Worm (Caenorhabditis elegans) whole organism, late embryonic: Measurements from ENCODE around the gene C29A12.6.

ENCODE experiments used
- C38D4.7 ChIP-seq: fragments of 200-800 bp; sonication (Bioruptor generic); optimal IDR thresholded peaks from 2 replicates; lab custom pipeline; 2018; ENCODE audit warnings: mild to moderate bottlenecking, missing genetic modification characterization, moderate library complexity, missing compliant biosample characterization
- F13H6.1 ChIP-seq: sonication (generic microtip); optimal IDR thresholded peaks from 2 replicates; lab custom pipeline; 2016; ENCODE audit warnings: missing genetic modification characterization, missing compliant biosample characterization
- K02D7.2 ChIP-seq: sonication (generic microtip); optimal IDR thresholded peaks from 2 replicates; lab custom pipeline; 2017; ENCODE audit warnings: mild to moderate bottlenecking, missing genetic modification characterization, missing compliant biosample characterization
- T23F11.4 ChIP-seq: fragments of 200-800 bp; sonication (Bioruptor generic); optimal IDR thresholded peaks from 2 replicates; lab custom pipeline; 2018; ENCODE audit warnings: mild to moderate bottlenecking, missing genetic modification characterization, missing compliant biosample characterization
- Y22D7AL.16 ChIP-seq: sonication (generic microtip); optimal IDR thresholded peaks from 2 replicates; lab custom pipeline; 2016; ENCODE audit warnings: missing genetic modification characterization, missing compliant biosample characterization
- ahr-1 ChIP-seq: sonication (generic microtip); optimal IDR thresholded peaks from 2 replicates; lab custom pipeline; 2016; ENCODE audit warnings: missing genetic modification characterization, missing compliant biosample characterization
- ama-1 ChIP-seq: fragments of 150-350 bp; optimal IDR thresholded peaks from 2 replicates; lab custom pipeline; 2014
- ceh-14 ChIP-seq: sonication (generic microtip); optimal IDR thresholded peaks from 2 replicates; lab custom pipeline; 2016; ENCODE audit warnings: missing genotype, missing genetic modification characterization, missing compliant biosample characterization
- ceh-18 ChIP-seq: sonication (generic microtip); optimal IDR thresholded peaks from 2 replicates; lab custom pipeline; 2016; ENCODE audit warnings: missing genetic modification characterization, missing compliant biosample characterization
- ceh-22 ChIP-seq: sonication (generic microtip); optimal IDR thresholded peaks from 2 replicates; lab custom pipeline; 2017; ENCODE audit warnings: missing biosample characterization, missing genetic modification characterization
- ceh-24 ChIP-seq: sonication (generic microtip); optimal IDR thresholded peaks from 2 replicates; lab custom pipeline; 2016; ENCODE audit warnings: mild to moderate bottlenecking, missing genetic modification characterization, missing compliant biosample characterization
- ceh-30 ChIP-seq: fragments of 150-350 bp; optimal IDR thresholded peaks from 2 replicates; lab custom pipeline; 2014; ENCODE audit warnings: missing biosample characterization, missing genetic modification characterization
- ceh-34 ChIP-seq: sonication (generic microtip); optimal IDR thresholded peaks from 2 replicates; lab custom pipeline; 2016; ENCODE audit warnings: mild to moderate bottlenecking, missing genetic modification characterization, missing compliant biosample characterization
- ceh-45 ChIP-seq: fragments of 200-800 bp; sonication (Bioruptor generic); IDR thresholded peaks from 2 replicates; pipeline ENCODE4 v1.3.6; 2022; ENCODE audit warnings: missing genetic modification reagents, missing genetic modification characterization, missing compliant biosample characterization
- ceh-9 ChIP-seq: sonication (generic microtip); optimal IDR thresholded peaks from 2 replicates; lab custom pipeline; 2016; ENCODE audit warnings: mild to moderate bottlenecking, missing genetic modification characterization, inconsistent platforms, missing compliant biosample characterization
- che-1 ChIP-seq: sonication (generic microtip); optimal IDR thresholded peaks from 2 replicates; lab custom pipeline; 2016; ENCODE audit warnings: mild to moderate bottlenecking, missing genetic modification characterization, missing compliant biosample characterization
- dmd-4 ChIP-seq: sonication (generic microtip); optimal IDR thresholded peaks from 2 replicates; lab custom pipeline; 2016; ENCODE audit warnings: borderline replicate concordance, missing genetic modification characterization, missing compliant biosample characterization
- elt-2 ChIP-seq: sonication (generic microtip); optimal IDR thresholded peaks from 2 replicates; lab custom pipeline; 2016; ENCODE audit warnings: missing genetic modification reagents, missing genetic modification characterization, missing compliant biosample characterization
- ets-4 ChIP-seq: sonication (generic microtip); optimal IDR thresholded peaks from 2 replicates; lab custom pipeline; 2016; ENCODE audit warnings: missing genetic modification characterization, missing compliant biosample characterization
- eyg-1 ChIP-seq: sonication (generic microtip); optimal IDR thresholded peaks from 2 replicates; lab custom pipeline; 2016; ENCODE audit warnings: missing genotype, missing genetic modification characterization, missing compliant biosample characterization
- fkh-6 ChIP-seq: sonication (generic microtip); optimal IDR thresholded peaks from 2 replicates; lab custom pipeline; 2016; ENCODE audit warnings: missing genetic modification characterization, missing compliant biosample characterization
- gmeb-2 ChIP-seq: sonication (generic microtip); optimal IDR thresholded peaks from 2 replicates; lab custom pipeline; 2016; ENCODE audit warnings: missing genetic modification characterization, inconsistent platforms, missing compliant biosample characterization
- hlh-13 ChIP-seq: fragments of 200-800 bp; sonication (Bioruptor generic); optimal IDR thresholded peaks from 2 replicates; lab custom pipeline; 2018; ENCODE audit warnings: mild to moderate bottlenecking, missing genetic modification characterization, missing compliant biosample characterization
- hlh-30 ChIP-seq: sonication (generic microtip); optimal IDR thresholded peaks from 2 replicates; lab custom pipeline; 2017; ENCODE audit warnings: antibody characterized with exemption, missing genetic modification characterization, missing compliant biosample characterization; ENCODE audit not compliant: insufficient read depth
- hlh-6 ChIP-seq: sonication (generic microtip); optimal IDR thresholded peaks from 2 replicates; lab custom pipeline; 2016; ENCODE audit warnings: missing genotype, missing genetic modification characterization, missing compliant biosample characterization
- lim-6 ChIP-seq: sonication (generic microtip); optimal IDR thresholded peaks from 2 replicates; lab custom pipeline; 2016; ENCODE audit warnings: missing genetic modification characterization, missing compliant biosample characterization
- madf-2 ChIP-seq: sonication (generic microtip); optimal IDR thresholded peaks from 2 replicates; lab custom pipeline; 2017; ENCODE audit warnings: missing genetic modification characterization, missing compliant biosample characterization
- nfya-1 ChIP-seq: sonication (generic microtip); optimal IDR thresholded peaks from 2 replicates; lab custom pipeline; 2017; ENCODE audit warnings: missing genetic modification characterization, mild to moderate bottlenecking, missing compliant biosample characterization, antibody characterized with exemption, moderate library complexity
- nhr-11 ChIP-seq: fragments of 150-350 bp; optimal IDR thresholded peaks from 2 replicates; lab custom pipeline; 2014; ENCODE audit warnings: missing biosample characterization, missing genetic modification characterization
- nhr-232 ChIP-seq: sonication (generic microtip); optimal IDR thresholded peaks from 2 replicates; lab custom pipeline; 2016; ENCODE audit warnings: missing genetic modification characterization, missing compliant biosample characterization
- odd-2 ChIP-seq: sonication (generic microtip); optimal IDR thresholded peaks from 2 replicates; lab custom pipeline; 2017; ENCODE audit warnings: antibody characterized with exemption, mild to moderate bottlenecking, missing genetic modification characterization, missing compliant biosample characterization
- pax-1 ChIP-seq: fragments of 150-350 bp; optimal IDR thresholded peaks from 2 replicates; lab custom pipeline; 2014; ENCODE audit warnings: missing biosample characterization, missing genetic modification characterization
- pha-2 ChIP-seq: sonication (generic microtip); optimal IDR thresholded peaks from 2 replicates; lab custom pipeline; 2017; ENCODE audit warnings: mild to moderate bottlenecking, missing genetic modification characterization, missing compliant biosample characterization
- pha-4 ChIP-seq: fragments of 150-350 bp; optimal IDR thresholded peaks from 2 replicates; lab custom pipeline; 2018; ENCODE audit warnings: missing biosample characterization, missing genetic modification reagents, missing genetic modification characterization
- pqm-1 ChIP-seq: sonication (generic microtip); optimal IDR thresholded peaks from 2 replicates; lab custom pipeline; 2016; ENCODE audit warnings: missing genetic modification characterization, missing compliant biosample characterization
- pros-1 ChIP-seq: fragments of 150-350 bp; optimal IDR thresholded peaks from 2 replicates; lab custom pipeline; 2014; ENCODE audit warnings: missing biosample characterization, missing genetic modification reagents, missing genetic modification characterization
- ref-2 ChIP-seq: sonication (generic microtip); optimal IDR thresholded peaks from 2 replicates; lab custom pipeline; 2016; ENCODE audit warnings: missing genetic modification characterization, missing compliant biosample characterization
- rnt-1 ChIP-seq: sonication (generic microtip); optimal IDR thresholded peaks from 2 replicates; lab custom pipeline; 2016; ENCODE audit warnings: missing genetic modification characterization, missing compliant biosample characterization
- sox-4 ChIP-seq: sonication (generic microtip); optimal IDR thresholded peaks from 2 replicates; lab custom pipeline; 2017; ENCODE audit warnings: mild to moderate bottlenecking, missing genetic modification characterization, inconsistent platforms, missing compliant biosample characterization
- syd-9 ChIP-seq: sonication (generic microtip); optimal IDR thresholded peaks from 2 replicates; lab custom pipeline; 2016; ENCODE audit warnings: mild to moderate bottlenecking, missing genetic modification characterization, moderate library complexity, missing compliant biosample characterization
- tbx-2 ChIP-seq: sonication (generic microtip); optimal IDR thresholded peaks from 2 replicates; lab custom pipeline; 2016; ENCODE audit warnings: missing genetic modification characterization, missing compliant biosample characterization
- tbx-7 ChIP-seq: sonication (generic microtip); optimal IDR thresholded peaks from 2 replicates; lab custom pipeline; 2016; ENCODE audit warnings: missing genotype, missing genetic modification characterization, missing compliant biosample characterization
- ttx-3 ChIP-seq: sonication (generic microtip); optimal IDR thresholded peaks from 2 replicates; lab custom pipeline; 2016; ENCODE audit warnings: missing genetic modification reagents, missing genetic modification characterization, missing compliant biosample characterization
- unc-3 ChIP-seq, 2 experiments: fragments of 200-800 bp in 1 of 2; sonication (Bioruptor generic) in 1 of 2; sonication (generic microtip) in 1 of 2; conservative IDR thresholded peaks in 1 of 2; optimal IDR thresholded peaks in 1 of 2; 2 replicates each; pipeline versions ENCODE4 v1.3.6 to Lab custom; 2016 to 2022; ENCODE audit warnings: missing compliant biosample characterization in 2 of 2, missing genetic modification characterization in 2 of 2, missing genetic modification reagents in 1 of 2
- unc-42 ChIP-seq: sonication (generic microtip); optimal IDR thresholded peaks from 2 replicates; lab custom pipeline; 2016; ENCODE audit warnings: missing genotype, missing genetic modification characterization, missing compliant biosample characterization
- unc-55 ChIP-seq: sonication (generic microtip); optimal IDR thresholded peaks from 2 replicates; lab custom pipeline; 2017; ENCODE audit warnings: missing biosample characterization, missing genetic modification reagents, missing genetic modification characterization
- unc-86 ChIP-seq: sonication (generic microtip); optimal IDR thresholded peaks from 2 replicates; lab custom pipeline; 2016; ENCODE audit warnings: missing genetic modification characterization, missing compliant biosample characterization
- zip-5 ChIP-seq: sonication (generic microtip); optimal IDR thresholded peaks from 2 replicates; lab custom pipeline; 2016; ENCODE audit warnings: missing genetic modification characterization, missing compliant biosample characterization
- ztf-16 ChIP-seq: sonication (generic microtip); optimal IDR thresholded peaks from 2 replicates; lab custom pipeline; 2017; ENCODE audit warnings: missing genetic modification characterization, missing compliant biosample characterization

Gene C29A12.6

ce11 chrV:10897106-10897171 is 49.9 kb downstream of the C29A12.6 start, which contains the start of gene sec-61.G:
sec-61.G (minus strand) TSS chrV:10897143.
- no peak for TF ChIP-seq hlh-6 (tag; lab: Kevin White, UChicago)
- TF ChIP-seq fkh-6 (tag; lab: Kevin White, UChicago), result no peak
- no peak for TF ChIP-seq eyg-1 (tag; lab: Kevin White, UChicago)
- TF ChIP-seq pha-2 (tag; lab: Kevin White, UChicago), result no peak
- TF ChIP-seq gmeb-2 (tag; lab: Kevin White, UChicago), result no peak
- no peak for TF ChIP-seq pros-1
- no peak for TF ChIP-seq ceh-45 (GFP tag; lab: Robert Waterston, UW)
- no peak for TF ChIP-seq ceh-24
- no peak for TF ChIP-seq nhr-232
- TF ChIP-seq pha-4 (tag; lab: Kevin White, UChicago), result no peak
- no peak for TF ChIP-seq unc-3 (GFP tag; conservative IDR thresholded peaks at IDR 0.05; lab: Robert Waterston, UW)
- no peak for TF ChIP-seq unc-3 (tag; optimal IDR thresholded peaks at IDR 0.05; lab: Kevin White, UChicago)
- no peak for TF ChIP-seq dmd-4 (tag; lab: Kevin White, UChicago)
- no peak for TF ChIP-seq ahr-1 (tag; lab: Kevin White, UChicago)
- no peak for TF ChIP-seq F13H6.1 (tag; lab: Kevin White, UChicago)
- TF ChIP-seq ceh-14 (tag; lab: Kevin White, UChicago), result no peak
- no peak for TF ChIP-seq K02D7.2 (tag; lab: Kevin White, UChicago)
- no peak for TF ChIP-seq ceh-22
- TF ChIP-seq pax-1 (tag; lab: Kevin White, UChicago), result no peak
- TF ChIP-seq ceh-18 (tag; lab: Kevin White, UChicago), result no peak
- TF ChIP-seq ama-1 (lab: Kevin White, UChicago), result no peak
- TF ChIP-seq, all 69 proteins: peak for 0

DNA sequence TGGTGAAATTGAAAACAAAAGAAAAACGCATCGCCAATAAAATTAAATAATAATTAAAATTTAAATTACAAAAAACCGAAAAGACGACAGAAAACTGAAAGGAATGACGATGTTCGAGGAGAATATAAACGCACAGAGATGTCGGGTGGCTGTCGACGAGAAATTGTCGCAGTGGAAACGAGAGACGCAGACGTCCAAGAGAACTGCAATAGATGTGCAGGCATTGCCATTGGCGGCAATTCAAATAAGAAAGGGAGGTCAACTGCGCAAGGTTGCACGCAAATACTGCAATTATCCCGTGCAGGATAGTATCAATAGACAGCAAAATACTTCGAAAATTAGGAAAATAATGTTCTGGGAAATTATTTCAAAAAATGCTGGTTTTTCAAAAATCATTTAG is 50.2 kb downstream of the C29A12.6 start:
- TF ChIP-seq pha-4 (tag; lab: Kevin White, UChicago) (no peak), unc-55 (GFP tag; lab: Kevin White, UChicago) (peak; percentile 93), che-1 (tag; lab: Kevin White, UChicago) (peak; percentile 66), hlh-30 (tag; lab: Kevin White, UChicago) (peak; percentile 60), nhr-11 (tag; lab: Kevin White, UChicago) (peak; percentile 7), lim-6 (peak; percentile 57), K02D7.2 (tag; lab: Kevin White, UChicago) (peak; percentile 21), ama-1 (lab: Kevin White, UChicago) (no peak), eyg-1 (tag; lab: Kevin White, UChicago) (peak; percentile 67), ceh-45 (GFP tag; lab: Robert Waterston, UW) (peak; percentile 47; the same call in 1 of the 2 replicates), Y22D7AL.16 (peak; percentile 60), ceh-9 (no peak), unc-86 (peak; percentile 74), madf-2 (peak; percentile 79), odd-2 (tag; lab: Kevin White, UChicago) (no peak), ztf-16 (tag; lab: Kevin White, UChicago) (peak; percentile 68), ref-2 (peak; percentile 85), pqm-1 (peak; percentile 51), ceh-18 (tag; lab: Kevin White, UChicago) (peak; percentile 88), ceh-30 (tag; lab: Kevin White, UChicago) (peak; percentile 83), unc-3 (GFP tag; conservative IDR thresholded peaks at IDR 0.05; lab: Robert Waterston, UW) (0 out of 2 replicates have a peak, but pooled peaks have one; percentile 36), unc-3 (tag; optimal IDR thresholded peaks at IDR 0.05; lab: Kevin White, UChicago) (no peak), ceh-14 (tag; lab: Kevin White, UChicago) (peak; percentile 77), C38D4.7 (GFP tag; lab: Kevin White, UChicago) (peak; percentile 4), ceh-34 (tag; lab: Kevin White, UChicago) (peak; percentile 89), unc-42 (tag; lab: Kevin White, UChicago) (peak; percentile 85), sox-4 (peak; percentile 52), gmeb-2 (tag; lab: Kevin White, UChicago) (peak; percentile 75), nhr-232 (no peak), hlh-6 (tag; lab: Kevin White, UChicago) (no peak), tbx-7 (tag; lab: Kevin White, UChicago) (peak; percentile 26), ceh-24 (no peak), rnt-1 (tag; lab: Kevin White, UChicago) (peak; percentile 85), zip-5 (tag; lab: Kevin White, UChicago) (peak; percentile 50), syd-9 (tag; lab: Kevin White, UChicago) (peak; percentile 47), nfya-1 (peak; percentile 95), pha-2 (tag; lab: Kevin White, UChicago) (peak; percentile 54), T23F11.4 (GFP tag; lab: Kevin White, UChicago) (peak; percentile 21), pax-1 (tag; lab: Kevin White, UChicago) (peak; percentile 97), tbx-2 (tag; lab: Kevin White, UChicago) (peak; percentile 92), ceh-22 (no peak), hlh-13 (GFP tag; lab: Kevin White, UChicago) (no peak), elt-2 (tag; lab: Kevin White, UChicago) (peak; percentile 82), ttx-3 (no peak), ets-4 (tag; lab: Kevin White, UChicago) (peak; percentile 80)
